Fruit fly (Drosophila melanogaster): ENCODE measurements around the gene bnb.
A peak's percentile ranks its signal among the peaks of the same experiment; 100 is the strongest.

bnb gene

DNA sequence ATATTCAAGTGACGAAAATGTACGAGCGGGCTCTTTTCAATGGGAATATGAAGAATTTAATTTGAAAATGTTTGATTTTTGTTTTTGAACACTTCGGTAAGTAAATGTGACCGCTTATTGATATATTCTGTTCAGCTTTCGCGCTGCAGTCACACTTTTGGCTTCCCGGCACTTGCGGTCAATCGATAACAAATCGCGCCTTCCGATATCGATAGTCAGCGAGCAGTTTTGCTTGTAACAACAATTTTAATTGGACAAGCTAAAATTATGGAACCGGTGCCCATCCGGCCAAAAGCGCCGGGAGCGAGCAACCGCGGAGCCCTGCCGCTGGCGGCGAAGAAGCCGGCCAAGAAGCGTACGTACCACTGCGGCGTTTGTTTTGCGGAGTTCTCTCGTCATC lies 32.9 kb upstream of the bnb start, which contains the start of gene CG7101 (continued):
- TF ChIP-seq jing (GFP tag; optimal IDR thresholded peaks at IDR 0.05), result no peak
- no peak for TF ChIP-seq Stat92E (GFP tag; optimal IDR thresholded peaks at IDR 0.05)
- TF ChIP-seq E2f1 (GFP tag; IDR thresholded peaks at IDR 0.05), result no peak
- peak; percentile 57 for TF ChIP-seq vnd (GFP tag; IDR thresholded peaks at IDR 0.05; ENCODE audit: partially characterized antibody)
- 0 out of 4 replicates have a peak, but pooled peaks have one; percentile 76 for TF ChIP-seq chinmo (GFP tag; IDR thresholded peaks at IDR 0.05; ENCODE audit: partially characterized antibody)
- TF ChIP-seq CG13296 (GFP tag; optimal IDR thresholded peaks at IDR 0.05), result no peak
- no peak for TF ChIP-seq CG10959 (GFP tag; IDR thresholded peaks at IDR 0.05)
- no peak for TF ChIP-seq CG3407 (GFP tag; optimal IDR thresholded peaks at IDR 0.05)
- TF ChIP-seq sens (GFP tag), result peak; percentile 33
- no peak for TF ChIP-seq Hr3 (GFP tag; optimal IDR thresholded peaks at IDR 0.05)
- TF ChIP-seq ato (GFP tag; IDR thresholded peaks at IDR 0.05; ENCODE audit: partially characterized antibody), result peak; percentile 72
- no peak for TF ChIP-seq CG11093 (GFP tag; IDR thresholded peaks at IDR 0.05)
- no peak for TF ChIP-seq Rx (GFP tag; IDR thresholded peaks at IDR 0.05)
- peak; percentile 61; the same call in 1 of the 3 replicates for TF ChIP-seq mld (GFP tag; IDR thresholded peaks at IDR 0.05; ENCODE audit: partially characterized antibody)
- no peak for TF ChIP-seq pan (optimal IDR thresholded peaks at IDR 0.05)
- peak in 1 of 2 experiments; percentile 18 for TF ChIP-seq pan (GFP tag; optimal IDR thresholded peaks at IDR 0.05 in 1 of 2, IDR thresholded peaks at IDR 0.05 in 1 of 2)
- no peak for TF ChIP-seq dmrt11E (tag; optimal IDR thresholded peaks at IDR 0.05)
- no peak for TF ChIP-seq pb (GFP tag; optimal IDR thresholded peaks at IDR 0.05)

DNA sequence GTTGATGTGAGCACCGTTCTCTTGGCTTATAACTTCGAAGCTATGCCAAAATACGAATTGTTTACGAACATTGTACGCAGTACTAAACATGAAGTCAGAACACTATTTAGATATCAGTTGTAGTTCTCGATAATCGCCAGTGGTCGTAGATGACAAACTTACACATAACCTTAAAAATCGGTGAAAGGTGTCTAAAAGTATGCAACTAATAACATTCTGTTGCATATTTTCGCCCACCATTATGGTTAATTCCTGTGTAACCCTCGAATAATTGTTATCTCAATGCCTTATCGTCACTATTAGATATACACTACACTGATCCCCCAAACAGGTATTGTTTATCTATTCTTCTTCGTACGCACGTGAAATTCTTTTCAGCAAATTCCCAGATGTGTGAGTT lies 17.5 kb upstream of the bnb start:
- TF ChIP-seq Hand (GFP tag; optimal IDR thresholded peaks at IDR 0.05), result no peak
- TF ChIP-seq CG1792 (GFP tag; optimal IDR thresholded peaks at IDR 0.05), result no peak
- no peak for TF ChIP-seq sd (tag; optimal IDR thresholded peaks at IDR 0.05)
- TF ChIP-seq CG17612 (GFP tag; IDR thresholded peaks at IDR 0.05), result peak; percentile 77
- no peak for TF ChIP-seq kni (GFP tag; optimal IDR thresholded peaks at IDR 0.05)
- no peak for TF ChIP-seq fd64A (GFP tag; optimal IDR thresholded peaks at IDR 0.05)
- no peak for TF ChIP-seq ab (GFP tag; optimal IDR thresholded peaks at IDR 0.05)
- TF ChIP-seq h (optimal IDR thresholded peaks at IDR 0.05), result no peak
- no peak for TF ChIP-seq crc (GFP tag; optimal IDR thresholded peaks at IDR 0.05)
- TF ChIP-seq CG14965 (GFP tag; optimal IDR thresholded peaks at IDR 0.05; ENCODE audit: borderline replicate concordance), result no peak
- TF ChIP-seq Bdp1 (GFP tag; optimal IDR thresholded peaks at IDR 0.05), result no peak
- no peak for TF ChIP-seq Meics (GFP tag; optimal IDR thresholded peaks at IDR 0.05)
- TF ChIP-seq zfh1 (GFP tag; IDR thresholded peaks at IDR 0.05), result no peak
- no peak for TF ChIP-seq CG11723 (GFP tag; optimal IDR thresholded peaks at IDR 0.05)
- TF ChIP-seq CG8290 (GFP tag; optimal IDR thresholded peaks at IDR 0.05), result peak; percentile 96
- peak; percentile 78 to 99 for TF ChIP-seq CG8290 (tag; optimal IDR thresholded peaks at IDR 0.05)
- TF ChIP-seq tio (GFP tag; optimal IDR thresholded peaks at IDR 0.05), result no peak

DNA sequence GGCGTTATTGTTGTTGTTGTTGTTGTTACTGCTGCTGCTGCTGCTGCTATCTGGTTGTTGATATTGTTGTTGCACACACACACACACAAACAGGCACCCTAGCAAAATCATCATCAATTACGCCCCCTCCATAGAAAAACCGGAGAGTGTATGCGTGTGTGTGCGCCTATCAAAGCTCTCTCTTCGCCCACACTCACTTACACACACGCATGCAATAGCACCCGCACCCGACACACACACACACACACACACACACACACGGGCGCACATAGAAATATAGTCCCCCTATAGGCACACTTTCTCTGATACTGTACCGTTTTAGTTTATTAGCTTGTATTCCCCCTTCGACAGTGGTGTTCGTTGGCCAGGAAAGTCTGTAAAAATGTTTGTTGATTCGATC lies 16.9 kb upstream of the bnb start:
- TF ChIP-seq CG2199 (GFP tag; IDR thresholded peaks at IDR 0.05), result no peak
- TF ChIP-seq ab (GFP tag; optimal IDR thresholded peaks at IDR 0.05), result no peak
- TF ChIP-seq ac (GFP tag; optimal IDR thresholded peaks at IDR 0.05), result no peak
- peak; percentile 6 for TF ChIP-seq Deaf1 (tag; optimal IDR thresholded peaks at IDR 0.05)
- TF ChIP-seq CG3407 (GFP tag; optimal IDR thresholded peaks at IDR 0.05), result no peak
- TF ChIP-seq luna (GFP tag; optimal IDR thresholded peaks at IDR 0.05), result no peak
- peak; percentile 9 for TF ChIP-seq CG12769 (tag; optimal IDR thresholded peaks at IDR 0.05)
- peak; percentile 42 for TF ChIP-seq Med (GFP tag)
- TF ChIP-seq cg (GFP tag; optimal IDR thresholded peaks at IDR 0.05), result peak; percentile 70
- no peak for TF ChIP-seq CG14667 (GFP tag; IDR thresholded peaks at IDR 0.05)
- TF ChIP-seq CG13894 (tag; optimal IDR thresholded peaks at IDR 0.05), result peak; percentile 4
- peak; percentile 71 for TF ChIP-seq CG4360 (GFP tag; IDR thresholded peaks at IDR 0.05)
- TF ChIP-seq Ets65A (GFP tag), result peak; percentile 22
- no peak for TF ChIP-seq odd (GFP tag; optimal IDR thresholded peaks at IDR 0.05)
- TF ChIP-seq vnd (GFP tag; IDR thresholded peaks at IDR 0.05; ENCODE audit: partially characterized antibody), result no peak
- no peak for TF ChIP-seq kni (GFP tag; optimal IDR thresholded peaks at IDR 0.05)
- TF ChIP-seq psq (GFP tag; optimal IDR thresholded peaks at IDR 0.05), result no peak
- no peak for TF ChIP-seq z (GFP tag; IDR thresholded peaks at IDR 0.05)
- peak in 1 of 2 experiments; percentile 32 for TF ChIP-seq Trl (optimal IDR thresholded peaks at IDR 0.05)
- TF ChIP-seq Trl (GFP tag; optimal IDR thresholded peaks at IDR 0.05), result no peak
- no peak for TF ChIP-seq klu (GFP tag; IDR thresholded peaks at IDR 0.05)
